Fruit fly (Drosophila melanogaster) whole organism, prepupa: ENCODE results near the gene CG14411.

Experiments
- Blimp-1 ChIP-seq: fragments of 200-800 bp; sonication (Bioruptor generic); optimal IDR thresholded peaks from 3 replicates; lab custom pipeline; 2017; ENCODE audit warnings: missing biosample characterization, missing genetic modification characterization, mild to moderate bottlenecking, moderate library complexity, missing genetic modification reagents
- CG10631 ChIP-seq: fragments of 200-800 bp; sonication (Bioruptor generic); optimal IDR thresholded peaks from 2 replicates; lab custom pipeline; 2016; ENCODE audit warnings: missing biosample characterization, missing genetic modification characterization
- CG10669 ChIP-seq: fragments of 200-800 bp; sonication (Bioruptor generic); optimal IDR thresholded peaks from 3 replicates; lab custom pipeline; 2018; ENCODE audit warnings: missing biosample characterization, mild to moderate bottlenecking, missing genetic modification characterization, moderate library complexity
- CG11762 ChIP-seq: fragments of 200-800 bp; sonication (Bioruptor generic); optimal IDR thresholded peaks from 3 replicates; lab custom pipeline; 2016; ENCODE audit warnings: missing biosample characterization, missing genetic modification characterization; ENCODE audit not compliant: insufficient read depth
- CG11902 ChIP-seq: fragments of 200-800 bp; sonication (Bioruptor generic); optimal IDR thresholded peaks from 3 replicates; lab custom pipeline; 2016; ENCODE audit warnings: missing biosample characterization, missing genetic modification characterization
- CG1621 ChIP-seq: fragments of 200-800 bp; sonication (Bioruptor generic); optimal IDR thresholded peaks from 3 replicates; lab custom pipeline; 2018; ENCODE audit warnings: missing biosample characterization, mild to moderate bottlenecking, missing genetic modification characterization
- CG31627 ChIP-seq: fragments of 200-800 bp; sonication (Bioruptor generic); optimal IDR thresholded peaks from 3 replicates; lab custom pipeline; 2016; ENCODE audit warnings: missing biosample characterization, missing genetic modification characterization
- CG32006 ChIP-seq: fragments of 200-800 bp; sonication (Bioruptor generic); optimal IDR thresholded peaks from 3 replicates; lab custom pipeline; 2017; ENCODE audit warnings: missing biosample characterization, mild to moderate bottlenecking, missing genetic modification characterization
- CG34406 ChIP-seq: fragments of 200-800 bp; sonication (Bioruptor generic); optimal IDR thresholded peaks from 3 replicates; lab custom pipeline; 2016; ENCODE audit warnings: missing biosample characterization, missing genetic modification characterization
- CG3919 ChIP-seq: fragments of 200-800 bp; sonication (Bioruptor generic); optimal IDR thresholded peaks from 3 replicates; lab custom pipeline; 2016; ENCODE audit warnings: missing biosample characterization, missing genetic modification characterization
- CG4318 ChIP-seq: fragments of 200-800 bp; sonication (Bioruptor generic); optimal IDR thresholded peaks from 3 replicates; lab custom pipeline; 2017; ENCODE audit warnings: missing biosample characterization, mild to moderate bottlenecking, missing genetic modification characterization
- CG6163 ChIP-seq: fragments of 200-800 bp; sonication (Bioruptor generic); IDR thresholded peaks from 3 replicates; pipeline ENCODE4 v1.3.6; 2022; ENCODE audit warnings: missing biosample characterization, missing genetic modification characterization
- CG6792 ChIP-seq: fragments of 200-800 bp; sonication (Bioruptor generic); optimal IDR thresholded peaks from 3 replicates; lab custom pipeline; 2016; ENCODE audit warnings: missing biosample characterization, missing genetic modification characterization
- CG6808 ChIP-seq: fragments of 200-800 bp; sonication (Bioruptor generic); optimal IDR thresholded peaks from 3 replicates; lab custom pipeline; 2017; ENCODE audit warnings: missing biosample characterization, missing genetic modification characterization, mild to moderate bottlenecking, moderate library complexity, missing genetic modification reagents
- CG6854 ChIP-seq: fragments of 200-800 bp; sonication (Bioruptor generic); optimal IDR thresholded peaks from 2 replicates; lab custom pipeline; 2017; ENCODE audit warnings: missing biosample characterization, mild to moderate bottlenecking, missing genetic modification characterization
- CG8319 ChIP-seq: fragments of 200-800 bp; sonication (Bioruptor generic); optimal IDR thresholded peaks from 3 replicates; lab custom pipeline; 2016; ENCODE audit warnings: missing biosample characterization, missing genetic modification characterization
- CG8632 ChIP-seq: fragments of 200-800 bp; sonication (Bioruptor generic); optimal IDR thresholded peaks from 3 replicates; lab custom pipeline; 2016; ENCODE audit warnings: missing biosample characterization, missing genetic modification characterization
- Eip78C ChIP-seq: fragments of 200-800 bp; sonication (Bioruptor generic); peaks from one replicate; lab custom pipeline; 2016; ENCODE audit warnings: missing biosample characterization, missing genetic modification characterization
- Eip93F ChIP-seq: fragments of 200-800 bp; sonication (Bioruptor generic); optimal IDR thresholded peaks from 2 replicates; lab custom pipeline; 2016; ENCODE audit warnings: missing biosample characterization, mild to moderate bottlenecking, missing genetic modification characterization
- Ets21C ChIP-seq: fragments of 200-800 bp; sonication (Bioruptor generic); optimal IDR thresholded peaks from 3 replicates; lab custom pipeline; 2016; ENCODE audit warnings: missing biosample characterization, missing genetic modification characterization
- Ets96B ChIP-seq: fragments of 200-800 bp; optimal IDR thresholded peaks from 2 replicates; lab custom pipeline; 2019; ENCODE audit warnings: missing biosample characterization, mild to moderate bottlenecking, missing genetic modification characterization, moderate library complexity
- Gug ChIP-seq: fragments of 200-800 bp; sonication (Bioruptor generic); IDR thresholded peaks from 2 replicates; pipeline ENCODE4 v1.3.6; 2022; ENCODE audit warnings: missing biosample characterization, missing genetic modification characterization
- Hr38 ChIP-seq: sonication (Bioruptor generic); optimal IDR thresholded peaks from 2 replicates; lab custom pipeline; 2016; ENCODE audit warnings: missing biosample characterization, missing genetic modification characterization
- Hr39 ChIP-seq: fragments of 200-800 bp; sonication (Bioruptor generic); optimal IDR thresholded peaks from 2 replicates; lab custom pipeline; 2016; ENCODE audit warnings: missing biosample characterization, missing genetic modification characterization
- Hr4 ChIP-seq: fragments of 200-800 bp; sonication (Bioruptor generic); optimal IDR thresholded peaks from 3 replicates; lab custom pipeline; 2016; ENCODE audit warnings: missing biosample characterization, missing genetic modification characterization
- Lpt ChIP-seq: fragments of 200-800 bp; sonication (Bioruptor generic); optimal IDR thresholded peaks from 3 replicates; lab custom pipeline; 2016; ENCODE audit warnings: missing biosample characterization, missing genetic modification characterization
- Met ChIP-seq: fragments of 200-800 bp; sonication (Bioruptor generic); optimal IDR thresholded peaks from 3 replicates; lab custom pipeline; 2016; ENCODE audit warnings: missing biosample characterization, missing genetic modification characterization
- OdsH ChIP-seq: fragments of 200-800 bp; sonication (Bioruptor generic); optimal IDR thresholded peaks from 3 replicates; lab custom pipeline; 2016; ENCODE audit warnings: missing biosample characterization, missing genetic modification characterization
- Smox ChIP-seq: fragments of 200-800 bp; sonication (Bioruptor generic); optimal IDR thresholded peaks from 3 replicates; lab custom pipeline; 2016; ENCODE audit warnings: missing biosample characterization, missing genetic modification characterization
- Sox102F ChIP-seq: fragments of 200-800 bp; sonication (Bioruptor generic); optimal IDR thresholded peaks from 2 replicates; lab custom pipeline; 2016; ENCODE audit warnings: missing biosample characterization, mild to moderate bottlenecking, missing genetic modification characterization
- achi ChIP-seq: fragments of 200-800 bp; sonication (Bioruptor generic); optimal IDR thresholded peaks from 3 replicates; lab custom pipeline; 2016; ENCODE audit warnings: missing biosample characterization, missing genetic modification characterization
- acj6 ChIP-seq: fragments of 200-800 bp; sonication (Bioruptor generic); optimal IDR thresholded peaks from 3 replicates; lab custom pipeline; 2016; ENCODE audit warnings: missing biosample characterization, missing genetic modification characterization
- cyc ChIP-seq: fragments of 200-800 bp; sonication (Bioruptor generic); optimal IDR thresholded peaks from 3 replicates; lab custom pipeline; 2016; ENCODE audit warnings: missing biosample characterization, missing genetic modification characterization
- eg ChIP-seq: fragments of 200-800 bp; sonication (Bioruptor generic); IDR thresholded peaks from 3 replicates; pipeline ENCODE4 v1.3.6; 2022; ENCODE audit warnings: missing biosample characterization, missing genetic modification characterization
- esn ChIP-seq: fragments of 200-800 bp; sonication (Bioruptor generic); optimal IDR thresholded peaks from 2 replicates; lab custom pipeline; 2016; ENCODE audit warnings: missing biosample characterization, mild to moderate bottlenecking, missing genetic modification characterization, moderate library complexity
- fd59A ChIP-seq: fragments of 200-800 bp; sonication (Bioruptor generic); optimal IDR thresholded peaks from 2 replicates; lab custom pipeline; 2017; ENCODE audit warnings: missing biosample characterization, mild to moderate bottlenecking, missing genetic modification characterization, missing genetic modification reagents
- fd85E ChIP-seq: fragments of 200-800 bp; sonication (Bioruptor generic); optimal IDR thresholded peaks from 3 replicates; lab custom pipeline; 2016; ENCODE audit warnings: missing biosample characterization, missing genetic modification characterization
- fkh ChIP-seq: fragments of 200-800 bp; sonication (Bioruptor generic); optimal IDR thresholded peaks from 3 replicates; lab custom pipeline; 2017; ENCODE audit warnings: missing biosample characterization, mild to moderate bottlenecking, missing genetic modification characterization, moderate library complexity
- lz ChIP-seq: fragments of 200-800 bp; sonication (Bioruptor generic); optimal IDR thresholded peaks from 3 replicates; lab custom pipeline; 2016; ENCODE audit warnings: missing biosample characterization, missing genetic modification characterization
- net ChIP-seq: fragments of 200-800 bp; sonication (Bioruptor generic); optimal IDR thresholded peaks from 3 replicates; lab custom pipeline; 2016; ENCODE audit warnings: missing biosample characterization, missing genetic modification characterization
- pdm3 ChIP-seq: fragments of 200-800 bp; sonication (Bioruptor generic); optimal IDR thresholded peaks from 3 replicates; lab custom pipeline; 2016; ENCODE audit warnings: missing biosample characterization, missing genetic modification characterization
- svp ChIP-seq: fragments of 200-800 bp; sonication (Bioruptor generic); peaks from one replicate; lab custom pipeline; 2016; ENCODE audit warnings: missing biosample characterization, missing genetic modification characterization
- topi ChIP-seq: fragments of 200-800 bp; sonication (Bioruptor generic); optimal IDR thresholded peaks from 3 replicates; lab custom pipeline; 2016; ENCODE audit warnings: missing biosample characterization, missing genetic modification characterization
- vri ChIP-seq: fragments of 200-800 bp; sonication (Bioruptor generic); optimal IDR thresholded peaks from 3 replicates; lab custom pipeline; 2016; ENCODE audit warnings: missing biosample characterization, mild to moderate bottlenecking, missing genetic modification characterization

Gene CG14411

dm6 chrX:14802611-14803110 lies 29.8 kb upstream of the CG14411 start:
- TF ChIP-seq CG4318 (no peak), net (no peak), CG10669 (no peak), Ets96B (no peak), Eip78C (GFP tag; lab: Kevin White, UChicago) (no peak), CG6792 (GFP tag; lab: Kevin White, UChicago) (no peak), fkh (GFP tag; lab: Kevin White, UChicago) (peak; percentile 43)

dm6 chrX:14805646-14806045 lies 26.8 kb upstream of the CG14411 start:
- TF ChIP-seq CG10631 (GFP tag; lab: Kevin White, UChicago), result peak; percentile 23
- peak; percentile 22 for TF ChIP-seq CG32006
- TF ChIP-seq CG31627 (GFP tag; lab: Kevin White, UChicago), result no peak
- TF ChIP-seq Gug (GFP tag; lab: Robert Waterston, UW), result no peak
- peak; percentile 45; the same call in 2 of the 3 replicates for TF ChIP-seq eg
- no peak for TF ChIP-seq Ets96B
- peak; percentile 16 for TF ChIP-seq OdsH (GFP tag; lab: Kevin White, UChicago)
- no peak for TF ChIP-seq Hr38 (GFP tag; lab: Kevin White, UChicago)
- peak; percentile 1 for TF ChIP-seq Hr4 (GFP tag; lab: Kevin White, UChicago)
- peak; percentile 54 for TF ChIP-seq Eip78C (GFP tag; lab: Kevin White, UChicago)
- peak; percentile 4 for TF ChIP-seq pdm3
- peak; percentile 49; the same call in 1 of the 3 replicates for TF ChIP-seq CG6163 (GFP tag; lab: Robert Waterston, UW)
- no peak for TF ChIP-seq acj6 (GFP tag; lab: Kevin White, UChicago)
- peak; percentile 2 for TF ChIP-seq CG10669

- TF ChIP-seq Blimp-1 (GFP tag; lab: Kevin White, UChicago) (no peak), svp (GFP tag; lab: Kevin White, UChicago) (peak; percentile 75), lz (GFP tag; lab: Kevin White, UChicago) (peak; percentile 17), CG6808 (GFP tag; lab: Kevin White, UChicago) (no peak), vri (peak; percentile 3), CG6792 (GFP tag; lab: Kevin White, UChicago) (peak; percentile 17), Sox102F (peak; percentile 12), Eip78C (GFP tag; lab: Kevin White, UChicago) (peak; percentile 47), CG3919 (GFP tag; lab: Kevin White, UChicago) (peak; percentile 19), CG34406 (GFP tag; lab: Kevin White, UChicago) (peak; percentile 42), Smox (peak; percentile 20), CG8632 (GFP tag; lab: Kevin White, UChicago) (peak; percentile 31), esn (GFP tag; lab: Kevin White, UChicago) (peak; percentile 40), achi (GFP tag; lab: Kevin White, UChicago) (peak; percentile 13), Lpt (no peak), Ets96B (peak; percentile 12), Gug (GFP tag; lab: Robert Waterston, UW) (0 out of 2 replicates have a peak, but pooled peaks have one; percentile 26), fd85E (no peak), topi (GFP tag; lab: Kevin White, UChicago) (peak; percentile 2), cyc (GFP tag; lab: Kevin White, UChicago) (peak; percentile 15), OdsH (GFP tag; lab: Kevin White, UChicago) (peak; percentile 17), CG11762 (GFP tag; lab: Kevin White, UChicago) (no peak), acj6 (GFP tag; lab: Kevin White, UChicago) (peak; percentile 28), CG32006 (peak; percentile 29), Hr39 (GFP tag; lab: Kevin White, UChicago) (no peak), Met (GFP tag; lab: Kevin White, UChicago) (peak; percentile 11)
Measured at dm6 chrX:14810433-14810832, 22.0 kb upstream of the CG14411 start.

dm6 chrX:14812239-14812638 lies 20.2 kb upstream of the CG14411 start:
- TF ChIP-seq CG11762 (GFP tag; lab: Kevin White, UChicago) (no peak), OdsH (GFP tag; lab: Kevin White, UChicago) (peak; percentile 30), Blimp-1 (GFP tag; lab: Kevin White, UChicago) (no peak), Smox (no peak), CG6854 (GFP tag; lab: Kevin White, UChicago) (no peak), net (peak; percentile 29), Ets21C (GFP tag; lab: Kevin White, UChicago) (no peak), Ets96B (no peak), Met (GFP tag; lab: Kevin White, UChicago) (no peak), cyc (GFP tag; lab: Kevin White, UChicago) (no peak), acj6 (GFP tag; lab: Kevin White, UChicago) (peak; percentile 7), CG8319 (no peak), Hr4 (GFP tag; lab: Kevin White, UChicago) (peak; percentile 63), CG8632 (GFP tag; lab: Kevin White, UChicago) (no peak), CG4318 (peak; percentile 27), Eip93F (GFP tag; lab: Kevin White, UChicago) (no peak), fd59A (GFP tag; lab: Kevin White, UChicago) (no peak), Eip78C (GFP tag; lab: Kevin White, UChicago) (no peak), Sox102F (no peak), CG11902 (no peak), CG6163 (GFP tag; lab: Robert Waterston, UW) (peak; percentile 52; the same call in 2 of the 3 replicates), CG1621 (tag; lab: Kevin White, UChicago) (no peak)
